Fruit fly (Drosophila melanogaster) whole organism, embryonic: ENCODE data around the gene shf.
A peak's percentile ranks its signal among the peaks of the same experiment; 100 is the strongest.

Source experiments
- CG10267 ChIP-seq: fragments of 200-800 bp; sonication (Bioruptor generic); optimal IDR thresholded peaks from 2 replicates; lab custom pipeline; 2018; ENCODE audit warnings: missing biosample characterization, mild to moderate bottlenecking, missing genetic modification characterization, moderate library complexity
- CG12236 ChIP-seq: fragments of 200-800 bp; sonication (Bioruptor generic); optimal IDR thresholded peaks from 2 replicates; lab custom pipeline; 2016; ENCODE audit warnings: missing biosample characterization, missing genetic modification characterization
- CG1233 ChIP-seq: fragments of 200-800 bp; sonication (Bioruptor generic); optimal IDR thresholded peaks from 4 replicates; lab custom pipeline; 2018; ENCODE audit warnings: missing biosample characterization, mild to moderate bottlenecking, missing genetic modification characterization
- CG12391 ChIP-seq: fragments of 200-800 bp; sonication (Bioruptor generic); optimal IDR thresholded peaks from 3 replicates; lab custom pipeline; 2018; ENCODE audit warnings: missing biosample characterization, mild to moderate bottlenecking, missing genetic modification characterization, moderate library complexity
- CG13424 ChIP-seq: fragments of 200-800 bp; sonication (Bioruptor generic); optimal IDR thresholded peaks from 2 replicates; lab custom pipeline; 2019; ENCODE audit warnings: missing biosample characterization, mild to moderate bottlenecking, missing genetic modification characterization, moderate library complexity
- CG14050 ChIP-seq: fragments of 200-800 bp; sonication (Bioruptor generic); IDR thresholded peaks from 3 replicates; pipeline ENCODE4 v1.3.6; 2022; ENCODE audit warnings: missing biosample characterization, missing genetic modification characterization
- CG15073 ChIP-seq: fragments of 200-800 bp; sonication (Bioruptor generic); optimal IDR thresholded peaks from 2 replicates; lab custom pipeline; 2016; ENCODE audit warnings: missing biosample characterization, missing genetic modification characterization
- CG15269 ChIP-seq: fragments of 200-800 bp; sonication (Bioruptor generic); optimal IDR thresholded peaks from 2 replicates; lab custom pipeline; 2018; ENCODE audit warnings: missing biosample characterization, mild to moderate bottlenecking, missing genetic modification characterization, moderate library complexity
- CG15696 ChIP-seq: fragments of 200-800 bp; sonication (Bioruptor generic); optimal IDR thresholded peaks from 2 replicates; lab custom pipeline; 2019; ENCODE audit warnings: missing biosample characterization, mild to moderate bottlenecking, missing genetic modification characterization, moderate library complexity
- CG1603 ChIP-seq: fragments of 200-800 bp; sonication (Bioruptor generic); optimal IDR thresholded peaks from 2 replicates; lab custom pipeline; 2019; ENCODE audit warnings: missing biosample characterization, mild to moderate bottlenecking, missing genetic modification characterization, moderate library complexity
- CG17568 ChIP-seq: fragments of 200-800 bp; sonication (Bioruptor generic); optimal IDR thresholded peaks from 2 replicates; lab custom pipeline; 2018; ENCODE audit warnings: missing biosample characterization, mild to moderate bottlenecking, missing genetic modification characterization, moderate library complexity
- CG18011 ChIP-seq: fragments of 200-800 bp; sonication (Bioruptor generic); optimal IDR thresholded peaks from 2 replicates; lab custom pipeline; 2017; ENCODE audit warnings: missing biosample characterization, missing genetic modification characterization, mild to moderate bottlenecking, moderate library complexity, missing genotype
- CG18599 ChIP-seq: fragments of 200-800 bp; sonication (Bioruptor generic); optimal IDR thresholded peaks from 3 replicates; lab custom pipeline; 2017; ENCODE audit warnings: missing biosample characterization, missing genetic modification characterization, mild to moderate bottlenecking, moderate library complexity, missing genetic modification reagents
- CG2202 ChIP-seq: fragments of 200-800 bp; sonication (Bioruptor generic); optimal IDR thresholded peaks from 2 replicates; lab custom pipeline; 2018; ENCODE audit warnings: missing biosample characterization, mild to moderate bottlenecking, missing genetic modification characterization
- CG2678 ChIP-seq: fragments of 200-800 bp; sonication (Bioruptor generic); optimal IDR thresholded peaks from 3 replicates; lab custom pipeline; 2019; ENCODE audit warnings: missing biosample characterization, mild to moderate bottlenecking, missing genetic modification characterization, moderate library complexity
- CG2712 ChIP-seq: fragments of 200-800 bp; optimal IDR thresholded peaks from 3 replicates; lab custom pipeline; 2019; ENCODE audit warnings: missing biosample characterization, mild to moderate bottlenecking, missing genetic modification characterization, moderate library complexity
- CG2875 ChIP-seq: fragments of 200-800 bp; sonication (Bioruptor generic); optimal IDR thresholded peaks from 2 replicates; lab custom pipeline; 2017; ENCODE audit warnings: missing biosample characterization, mild to moderate bottlenecking, missing genetic modification characterization, missing genetic modification reagents
- CG31388 ChIP-seq: fragments of 200-800 bp; sonication (Bioruptor generic); optimal IDR thresholded peaks from 2 replicates; lab custom pipeline; 2016; ENCODE audit warnings: missing biosample characterization, missing genetic modification characterization
- CG4424 ChIP-seq: fragments of 200-800 bp; sonication (Bioruptor generic); optimal IDR thresholded peaks from 3 replicates; lab custom pipeline; 2016; ENCODE audit warnings: missing biosample characterization, missing genetic modification characterization
- CG6791 ChIP-seq: fragments of 200-800 bp; sonication (Bioruptor generic); IDR thresholded peaks from 3 replicates; pipeline ENCODE4 v1.3.6; 2022; ENCODE audit warnings: missing biosample characterization, missing genetic modification characterization; ENCODE audit not compliant: partially characterized antibody
- CG7987 ChIP-seq: fragments of 200-800 bp; sonication (Bioruptor generic); optimal IDR thresholded peaks from 2 replicates; lab custom pipeline; 2018; ENCODE audit warnings: missing biosample characterization, mild to moderate bottlenecking, missing genetic modification characterization, moderate library complexity
- CG8765 ChIP-seq: fragments of 200-800 bp; sonication (Bioruptor generic); IDR thresholded peaks from 2 replicates; pipeline ENCODE4 v1.3.6; 2022; ENCODE audit warnings: missing biosample characterization, missing genetic modification characterization
- CG9817 ChIP-seq: fragments of 200-800 bp; sonication (Bioruptor generic); optimal IDR thresholded peaks from 2 replicates; lab custom pipeline; 2018; ENCODE audit warnings: missing biosample characterization, mild to moderate bottlenecking, missing genetic modification characterization, moderate library complexity
- CTCF ChIP-seq: fragments of 200-800 bp; sonication (Bioruptor generic); optimal IDR thresholded peaks from 2 replicates; lab custom pipeline; 2017; ENCODE audit warnings: missing biosample characterization, mild to moderate bottlenecking, missing genetic modification characterization, moderate library complexity
- Chrac-16 ChIP-seq: fragments of 200-800 bp; sonication (Bioruptor generic); optimal IDR thresholded peaks from 3 replicates; lab custom pipeline; 2016; ENCODE audit warnings: missing biosample characterization, missing genetic modification characterization
- HLH3B ChIP-seq: fragments of 200-800 bp; sonication (Bioruptor generic); IDR thresholded peaks from 2 replicates; pipeline ENCODE4 v1.3.6; 2022; ENCODE audit warnings: missing biosample characterization, missing genetic modification characterization
- Hr39 ChIP-seq: fragments of >200 bp; optimal IDR thresholded peaks from 2 replicates; lab custom pipeline; 2017
- Ptx1 ChIP-seq: fragments of 200-800 bp; sonication (Bioruptor generic); IDR thresholded peaks from 2 replicates; pipeline ENCODE4 v1.3.6; 2022; ENCODE audit warnings: missing biosample characterization, missing genetic modification characterization
- Side ChIP-seq: fragments of 200-800 bp; sonication (Bioruptor generic); optimal IDR thresholded peaks from 2 replicates; lab custom pipeline; 2016; ENCODE audit warnings: missing biosample characterization, missing genetic modification characterization
- Six4 ChIP-seq: fragments of 200-800 bp; sonication (Bioruptor generic); optimal IDR thresholded peaks from 2 replicates; lab custom pipeline; 2016; ENCODE audit warnings: missing biosample characterization, missing genetic modification characterization
- Usf ChIP-seq: fragments of 200-800 bp; sonication (Bioruptor generic); optimal IDR thresholded peaks from 2 replicates; lab custom pipeline; 2017; ENCODE audit warnings: missing genotype, missing biosample characterization, missing genetic modification characterization
- YL-1 ChIP-seq: fragments of 200-800 bp; sonication (Bioruptor generic); optimal IDR thresholded peaks from 3 replicates; lab custom pipeline; 2017; ENCODE audit warnings: missing biosample characterization, mild to moderate bottlenecking, missing genetic modification characterization
- bsh ChIP-seq, 2 experiments: fragments of 200-800 bp; sonication (Bioruptor generic); optimal IDR thresholded peaks; 2 replicates each; lab custom pipeline; 2017 to 2018; ENCODE audit warnings: mild to moderate bottlenecking in 2 of 2, missing biosample characterization in 2 of 2, missing genetic modification characterization in 2 of 2, moderate library complexity in 1 of 2
- cg ChIP-seq: fragments of 200-800 bp; sonication (Bioruptor generic); optimal IDR thresholded peaks from 3 replicates; lab custom pipeline; 2019; ENCODE audit warnings: missing biosample characterization, mild to moderate bottlenecking, missing genetic modification characterization, moderate library complexity
- chinmo ChIP-seq: fragments of 200-800 bp; sonication (Bioruptor generic); IDR thresholded peaks from 4 replicates; pipeline ENCODE4 v1.3.6; 2022; ENCODE audit warnings: missing biosample characterization, missing genetic modification characterization; ENCODE audit not compliant: partially characterized antibody
- dan ChIP-seq: fragments of 200-800 bp; sonication (Bioruptor generic); IDR thresholded peaks from 2 replicates; pipeline ENCODE4 v1.3.6; 2022; ENCODE audit warnings: missing biosample characterization, missing genetic modification characterization
- dati ChIP-seq: fragments of 200-800 bp; sonication (Bioruptor generic); IDR thresholded peaks from 2 replicates; pipeline ENCODE4 v1.3.6; 2022; ENCODE audit warnings: missing biosample characterization, missing genetic modification characterization
- dm ChIP-seq: fragments of 200-800 bp; sonication (Bioruptor generic); optimal IDR thresholded peaks from 3 replicates; lab custom pipeline; 2016; ENCODE audit warnings: missing biosample characterization, missing genetic modification characterization
- esg ChIP-seq: fragments of 200-800 bp; sonication (Bioruptor generic); conservative IDR thresholded peaks from 2 replicates; pipeline ENCODE4 v1.3.6; 2022; ENCODE audit warnings: missing biosample characterization, missing genetic modification characterization
- gcm2 ChIP-seq: fragments of 200-800 bp; sonication (Bioruptor generic); optimal IDR thresholded peaks from 2 replicates; lab custom pipeline; 2016; ENCODE audit warnings: missing biosample characterization, missing genetic modification characterization
- klu ChIP-seq: fragments of 200-800 bp; sonication (Bioruptor generic); IDR thresholded peaks from 2 replicates; pipeline ENCODE4 v1.3.6; 2022; ENCODE audit warnings: missing biosample characterization, missing genetic modification characterization
- maf-S ChIP-seq: fragments of 200-800 bp; sonication (Bioruptor generic); optimal IDR thresholded peaks from 2 replicates; lab custom pipeline; 2016; ENCODE audit warnings: missing biosample characterization, missing genetic modification characterization
- mam ChIP-seq: fragments of 200-800 bp; sonication (Bioruptor generic); optimal IDR thresholded peaks from 3 replicates; lab custom pipeline; 2016; ENCODE audit warnings: missing biosample characterization, missing genetic modification characterization
- nau ChIP-seq: fragments of 200-800 bp; sonication (Bioruptor generic); optimal IDR thresholded peaks from 3 replicates; lab custom pipeline; 2017; ENCODE audit warnings: missing biosample characterization, mild to moderate bottlenecking, missing genetic modification characterization, missing genetic modification reagents
- nerfin-2 ChIP-seq: fragments of 200-800 bp; sonication (Bioruptor generic); IDR thresholded peaks from 2 replicates; pipeline ENCODE4 v1.3.6; 2022; ENCODE audit warnings: missing biosample characterization, missing genetic modification characterization; ENCODE audit not compliant: partially characterized antibody
- onecut ChIP-seq: fragments of 200-800 bp; sonication (Bioruptor generic); IDR thresholded peaks from 2 replicates; pipeline ENCODE4 v1.3.6; 2022; ENCODE audit warnings: missing biosample characterization, missing genetic modification characterization
- pzg ChIP-seq: fragments of 200-800 bp; sonication (Bioruptor generic); optimal IDR thresholded peaks from 3 replicates; lab custom pipeline; 2018; ENCODE audit warnings: missing biosample characterization, mild to moderate bottlenecking, missing genetic modification characterization, moderate library complexity
- so ChIP-seq: fragments of 200-800 bp; sonication (Bioruptor generic); IDR thresholded peaks from 3 replicates; pipeline ENCODE4 v1.3.6; 2022; ENCODE audit warnings: missing biosample characterization, missing genetic modification characterization
- ssp ChIP-seq: fragments of 200-800 bp; sonication (Bioruptor generic); IDR thresholded peaks from 2 replicates; pipeline ENCODE4 v1.3.6; 2022; ENCODE audit warnings: missing biosample characterization, missing genetic modification characterization
- wdn ChIP-seq: fragments of 200-800 bp; sonication (Bioruptor generic); IDR thresholded peaks from 2 replicates; pipeline ENCODE4 v1.3.6; 2022; ENCODE audit warnings: missing biosample characterization, missing genetic modification characterization
- zfh1 ChIP-seq: fragments of 200-800 bp; sonication (Bioruptor generic); IDR thresholded peaks from 3 replicates; pipeline ENCODE4 v1.3.6; 2022; ENCODE audit warnings: missing biosample characterization, missing genetic modification characterization

Gene shf

dm6 chrX:6803312-6803794 is 23.9 kb upstream of the shf start, which contains the start of the genes C3G and pod1 (continued):
- TF ChIP-seq chinmo (GFP tag; lab: Robert Waterston, UW) = peak; percentile 98
- 0 out of 3 replicates have a peak, but pooled peaks have one; percentile 40 for TF ChIP-seq zfh1
- no peak for TF ChIP-seq bsh (GFP tag; optimal IDR thresholded peaks at IDR 0.05; lab: Kevin White, UChicago)
- TF ChIP-seq HLH3B = no peak
- TF ChIP-seq CG7987 (GFP tag; lab: Kevin White, UChicago) = peak; percentile 5
- no peak for TF ChIP-seq Usf (GFP tag; lab: Kevin White, UChicago)
- TF ChIP-seq CG31388 (GFP tag; lab: Kevin White, UChicago) = no peak
- peak; percentile 99 for TF ChIP-seq CG6791 (GFP tag; lab: Robert Waterston, UW)
- peak; percentile 31 for TF ChIP-seq Chrac-16 (GFP tag; lab: Kevin White, UChicago)
- TF ChIP-seq CTCF = no peak
- TF ChIP-seq so (GFP tag; lab: Robert Waterston, UW) = no peak
- TF ChIP-seq CG18011 (GFP tag; lab: Kevin White, UChicago) = peak; percentile 23
- peak; percentile 25; the same call in 1 of the 2 replicates for TF ChIP-seq onecut (GFP tag; lab: Robert Waterston, UW)
- TF ChIP-seq gcm2 (GFP tag; lab: Kevin White, UChicago) = no peak
- peak; percentile 43; the same call in 1 of the 2 replicates for TF ChIP-seq ssp (GFP tag; lab: Robert Waterston, UW)
- no peak for TF ChIP-seq nau (GFP tag; lab: Kevin White, UChicago)
- TF ChIP-seq CG2712 (tag; lab: Kevin White, UChicago) = peak; percentile 39
- TF ChIP-seq nerfin-2 = peak; percentile 96
- peak; percentile 18 for TF ChIP-seq CG2678 (tag; lab: Kevin White, UChicago)
- TF ChIP-seq CG14050 (GFP tag; lab: Robert Waterston, UW) = no peak
- TF ChIP-seq Hr39 = no peak
- no peak for TF ChIP-seq CG1233 (GFP tag; lab: Kevin White, UChicago)
- TF ChIP-seq dati (GFP tag; lab: Robert Waterston, UW) = no peak
- peak; percentile 15 for TF ChIP-seq YL-1 (GFP tag; lab: Kevin White, UChicago)
- peak; percentile 18; the same call in 1 of the 2 replicates for TF ChIP-seq Ptx1
- no peak for TF ChIP-seq esg
- TF ChIP-seq CG15269 (tag; lab: Kevin White, UChicago) = no peak
- peak; percentile 79 for TF ChIP-seq CG1603 (tag; lab: Kevin White, UChicago)
- TF ChIP-seq CG15696 (tag; lab: Kevin White, UChicago) = no peak
- TF ChIP-seq Six4 (GFP tag; lab: Kevin White, UChicago) = no peak
- no peak for TF ChIP-seq CG8765 (GFP tag; lab: Robert Waterston, UW)
- no peak for TF ChIP-seq dm (GFP tag; lab: Kevin White, UChicago)
- TF ChIP-seq CG17568 (GFP tag; lab: Kevin White, UChicago) = no peak
- no peak for TF ChIP-seq CG2202 (tag; lab: Kevin White, UChicago)
- no peak for TF ChIP-seq klu (GFP tag; lab: Robert Waterston, UW)
- TF ChIP-seq CG10267 (tag; lab: Kevin White, UChicago) = peak; percentile 66
- TF ChIP-seq Side (GFP tag; lab: Kevin White, UChicago) = peak; percentile 21
- TF ChIP-seq maf-S (GFP tag; lab: Kevin White, UChicago) = no peak
- peak; percentile 16 for TF ChIP-seq CG13424
- TF ChIP-seq pzg = peak; percentile 96
- TF ChIP-seq CG15073 (GFP tag; lab: Kevin White, UChicago) = no peak
- peak; percentile 13 for TF ChIP-seq CG9817 (tag; lab: Kevin White, UChicago)
- TF ChIP-seq CG12236 (GFP tag; lab: Kevin White, UChicago) = no peak
- no peak for TF ChIP-seq CG18599 (GFP tag; lab: Kevin White, UChicago)
- TF ChIP-seq cg (GFP tag; lab: Kevin White, UChicago) = peak; percentile 93
- no peak for TF ChIP-seq dan (GFP tag; lab: Robert Waterston, UW)
- peak; percentile 58 for TF ChIP-seq CG12391 (tag; lab: Kevin White, UChicago)
- TF ChIP-seq CG4424 (GFP tag; lab: Kevin White, UChicago) = peak; percentile 30
- TF ChIP-seq wdn (GFP tag; lab: Robert Waterston, UW) = no peak
- TF ChIP-seq CG2875 (GFP tag; lab: Kevin White, UChicago) = no peak
- peak; percentile 68 for TF ChIP-seq mam
